Worm (Caenorhabditis elegans): ENCODE data around the gene nfya-1.

The nfya-1 gene

ce11 chrX:11985887-11986286 is 39.2 kb upstream of the nfya-1 start, which contains the start of gene C49F5.5:
Gene C49F5.5 (plus strand): TSS chrX:11986187.
- TF ChIP-seq unc-42 (tag; optimal IDR thresholded peaks at IDR 0.05) (no peak), sox-4 (tag; optimal IDR thresholded peaks at IDR 0.05) (no peak), ceh-19 (GFP tag; optimal IDR thresholded peaks at IDR 0.05) (no peak), ceh-9 (tag; optimal IDR thresholded peaks at IDR 0.05) (no peak), dve-1 (tag; optimal IDR thresholded peaks at IDR 0.05) (no peak), tbx-2 (tag; optimal IDR thresholded peaks at IDR 0.05) (no peak), ceh-34 (tag; optimal IDR thresholded peaks at IDR 0.05) (no peak), ttx-3 (tag; optimal IDR thresholded peaks at IDR 0.05) (no peak), odd-2 (tag; optimal IDR thresholded peaks at IDR 0.05) (no peak), pha-4 (tag; optimal IDR thresholded peaks at IDR 0.05) (no peak), fkh-6 (tag; optimal IDR thresholded peaks at IDR 0.05) (no peak), ahr-1 (tag; optimal IDR thresholded peaks at IDR 0.05) (no peak), hlh-13 (GFP tag; optimal IDR thresholded peaks at IDR 0.05) (no peak), sdc-2 (tag; optimal IDR thresholded peaks at IDR 0.05) (no peak), fax-1 (tag; optimal IDR thresholded peaks at IDR 0.05) (no peak)

ce11 chrX:11983576-11984061 is 37.0 kb upstream of the nfya-1 start, which contains the start of gene C49F5.3:
Gene C49F5.3 (minus strand): TSS chrX:11983626.
- TF ChIP-seq npax-4 (tag; optimal IDR thresholded peaks at IDR 0.05) (no peak), madf-2 (tag; optimal IDR thresholded peaks at IDR 0.05) (no peak), hlh-30 (tag; optimal IDR thresholded peaks at IDR 0.05; ENCODE audit: insufficient read depth) (no peak), fkh-10 (GFP tag; optimal IDR thresholded peaks at IDR 0.05) (no peak), sox-4 (tag; optimal IDR thresholded peaks at IDR 0.05) (no peak), sox-2 (GFP tag; IDR thresholded peaks at IDR 0.05) (no peak), pha-2 (tag; optimal IDR thresholded peaks at IDR 0.05) (no peak), ceh-6 (GFP tag; optimal IDR thresholded peaks at IDR 0.05) (no peak), hlh-13 (GFP tag; optimal IDR thresholded peaks at IDR 0.05) (no peak), ceh-14 (tag; optimal IDR thresholded peaks at IDR 0.05) (no peak), elt-4 (tag; optimal IDR thresholded peaks at IDR 0.05) (no peak)

ce11 chrX:11982065-11982464 is 35.4 kb upstream of the nfya-1 start, which contains the start of gene nhr-167:
Gene nhr-167 (minus strand): TSS chrX:11982085.
- TF ChIP-seq ceh-14 (tag; optimal IDR thresholded peaks at IDR 0.05), result no peak
- no peak for TF ChIP-seq ceh-45 (GFP tag; IDR thresholded peaks at IDR 0.05)
- no peak for TF ChIP-seq pat-9 (tag; optimal IDR thresholded peaks at IDR 0.05)
- no peak for TF ChIP-seq madf-2 (tag; optimal IDR thresholded peaks at IDR 0.05)
- no peak for TF ChIP-seq fax-1 (tag; optimal IDR thresholded peaks at IDR 0.05)
- no peak for TF ChIP-seq elt-4 (tag; optimal IDR thresholded peaks at IDR 0.05)
- no peak for TF ChIP-seq ets-4 (tag; optimal IDR thresholded peaks at IDR 0.05)
- TF ChIP-seq syd-9 (tag; optimal IDR thresholded peaks at IDR 0.05), result no peak
- no peak for TF ChIP-seq lim-6 (tag; optimal IDR thresholded peaks at IDR 0.05)
- TF ChIP-seq ttx-3 (tag; optimal IDR thresholded peaks at IDR 0.05), result no peak
- TF ChIP-seq nhr-11 (tag; optimal IDR thresholded peaks at IDR 0.05), result no peak
- no peak for TF ChIP-seq unc-42 (tag; optimal IDR thresholded peaks at IDR 0.05)
- no peak for TF ChIP-seq pros-1 (tag; optimal IDR thresholded peaks at IDR 0.05)
- TF ChIP-seq nfya-1 (tag; optimal IDR thresholded peaks at IDR 0.05), result no peak
- no peak for TF ChIP-seq ceh-22 (tag; optimal IDR thresholded peaks at IDR 0.05)
- no peak for TF ChIP-seq pax-1 (tag; optimal IDR thresholded peaks at IDR 0.05)

ce11 chrX:11974629-11975085 is 28.0 kb upstream of the nfya-1 start, which contains the start of gene set-6:
Gene set-6 (minus strand): TSS chrX:11974679.
- TF ChIP-seq ceh-48 (tag; optimal IDR thresholded peaks at IDR 0.05), result peak; percentile 84
- TF ChIP-seq pat-9 (tag; optimal IDR thresholded peaks at IDR 0.05), result no peak
- no peak for TF ChIP-seq che-1 (tag; optimal IDR thresholded peaks at IDR 0.05)
- TF ChIP-seq nfya-1 (tag; optimal IDR thresholded peaks at IDR 0.05), result peak; percentile 8

All from whole organism, late embryonic.